Worm (Caenorhabditis elegans) whole organism, L1 larva: Measurements from ENCODE around the gene F41C3.1.

Experiments used
- C04F5.9 ChIP-seq: sonication (generic microtip); optimal IDR thresholded peaks from 2 replicates; lab custom pipeline; 2016; ENCODE audit warnings: missing genetic modification characterization, missing compliant biosample characterization
- F16B12.6 ChIP-seq: fragments of 150-350 bp; optimal IDR thresholded peaks from 2 replicates; lab custom pipeline; 2014; ENCODE audit warnings: missing biosample characterization, missing genetic modification characterization
- Y116A8C.19 ChIP-seq: sonication (generic microtip); optimal IDR thresholded peaks from 2 replicates; lab custom pipeline; 2016; ENCODE audit warnings: missing compliant biosample characterization, missing genetic modification characterization, borderline replicate concordance
- aha-1 ChIP-seq: fragments of 150-350 bp; optimal IDR thresholded peaks from 2 replicates; lab custom pipeline; 2014; ENCODE audit warnings: missing biosample characterization, missing genetic modification characterization
- alr-1 ChIP-seq: fragments of 200-800 bp; sonication (Bioruptor generic); optimal IDR thresholded peaks from 2 replicates; lab custom pipeline; 2018; ENCODE audit warnings: borderline replicate concordance, mild to moderate bottlenecking, missing genetic modification characterization, missing compliant biosample characterization
- blmp-1 ChIP-seq: fragments of 150-350 bp; optimal IDR thresholded peaks from 2 replicates; lab custom pipeline; 2014; ENCODE audit warnings: missing biosample characterization, missing genetic modification characterization
- ceh-63 ChIP-seq: fragments of 200-800 bp; sonication (Bioruptor generic); optimal IDR thresholded peaks from 2 replicates; lab custom pipeline; 2018; ENCODE audit warnings: mild to moderate bottlenecking, missing genetic modification characterization, missing compliant biosample characterization
- ceh-82 ChIP-seq, 3 experiments: fragments of 150-350 bp in 1 of 3; sonication (generic microtip) in 2 of 3; optimal IDR thresholded peaks; 2 replicates each; lab custom pipeline; 2014 to 2017; ENCODE audit warnings: missing biosample characterization in 3 of 3, missing genetic modification characterization in 3 of 3
- ceh-88 ChIP-seq: fragments of 200-800 bp; sonication (Bioruptor generic); IDR thresholded peaks from 2 replicates; pipeline ENCODE4 v1.3.6; 2022; ENCODE audit warnings: missing genetic modification characterization, missing compliant biosample characterization
- ces-1 ChIP-seq: fragments of 150-350 bp; optimal IDR thresholded peaks from 2 replicates; lab custom pipeline; 2014; ENCODE audit warnings: missing biosample characterization, missing genetic modification reagents, missing genetic modification characterization
- dpl-1 ChIP-seq, 3 experiments: fragments of 150-350 bp in 2 of 3; sonication (generic microtip) in 1 of 3; optimal IDR thresholded peaks; 2 replicates each; lab custom pipeline; 2014 to 2017; ENCODE audit warnings: missing biosample characterization in 3 of 3, missing genetic modification characterization in 3 of 3, missing genetic modification reagents in 3 of 3
- dsc-1 ChIP-seq: sonication (generic microtip); optimal IDR thresholded peaks from 2 replicates; lab custom pipeline; 2016; ENCODE audit warnings: mild to moderate bottlenecking, missing genetic modification characterization, missing compliant biosample characterization
- efl-1 ChIP-seq, 4 experiments: fragments of 150-350 bp; optimal IDR thresholded peaks in 3 of 4; peaks in 1 of 4; 1 replicate in 1 of 4; 2 replicates in 3 of 4; lab custom pipeline; 2014; ENCODE audit warnings: missing biosample characterization in 2 of 4, missing genetic modification characterization in 2 of 4, missing genetic modification reagents in 2 of 4
- egl-13 ChIP-seq: sonication (generic microtip); optimal IDR thresholded peaks from 2 replicates; lab custom pipeline; 2016; ENCODE audit warnings: missing genotype, missing genetic modification reagents, missing genetic modification characterization, missing compliant biosample characterization
- elt-2 ChIP-seq: sonication (generic microtip); optimal IDR thresholded peaks from 2 replicates; lab custom pipeline; 2016; ENCODE audit warnings: missing genetic modification characterization, mild to moderate bottlenecking, inconsistent platforms, missing compliant biosample characterization, missing genetic modification reagents
- elt-3 ChIP-seq, 6 experiments: fragments of 150-350 bp in 1 of 6; sonication (generic microtip); optimal IDR thresholded peaks; 2 replicates each; lab custom pipeline; 2017 to 2018; ENCODE audit warnings: missing biosample characterization in 6 of 6, missing genetic modification characterization in 6 of 6, inconsistent platforms in 1 of 6
- fkh-10 ChIP-seq: sonication (generic microtip); optimal IDR thresholded peaks from 2 replicates; lab custom pipeline; 2017; ENCODE audit warnings: missing biosample characterization, missing genetic modification reagents, missing genetic modification characterization
- fkh-8 ChIP-seq: sonication (generic microtip); optimal IDR thresholded peaks from 2 replicates; lab custom pipeline; 2016; ENCODE audit warnings: mild to moderate bottlenecking, missing genetic modification characterization, missing compliant biosample characterization
- fos-1 ChIP-seq: fragments of 150-350 bp; optimal IDR thresholded peaks from 2 replicates; lab custom pipeline; 2014; ENCODE audit warnings: missing biosample characterization, missing genetic modification characterization
- grh-1 ChIP-seq: fragments of 200-800 bp; sonication (Bioruptor generic); IDR thresholded peaks from 2 replicates; pipeline ENCODE4 v1.3.6; 2022; ENCODE audit warnings: missing genetic modification reagents, missing genetic modification characterization, missing compliant biosample characterization
- hlh-17 ChIP-seq: fragments of 200-800 bp; sonication (Bioruptor generic); optimal IDR thresholded peaks from 2 replicates; lab custom pipeline; 2018; ENCODE audit warnings: missing genetic modification characterization, mild to moderate bottlenecking, missing compliant biosample characterization, moderate library complexity, borderline replicate concordance
- hlh-4 ChIP-seq: sonication (generic microtip); optimal IDR thresholded peaks from 2 replicates; lab custom pipeline; 2016; ENCODE audit warnings: mild to moderate bottlenecking, missing genetic modification characterization, missing compliant biosample characterization
- hpl-2 ChIP-seq: fragments of 150-350 bp; optimal IDR thresholded peaks from 2 replicates; lab custom pipeline; 2014; ENCODE audit warnings: missing biosample characterization, missing genetic modification reagents, missing genetic modification characterization
- isw-1 ChIP-seq: fragments of 200-800 bp; sonication (Bioruptor generic); IDR thresholded peaks from 2 replicates; pipeline ENCODE4 v1.3.6; 2022; ENCODE audit warnings: missing genetic modification characterization, missing compliant biosample characterization
- jun-1 ChIP-seq: fragments of 150-350 bp; optimal IDR thresholded peaks from 2 replicates; lab custom pipeline; 2014; ENCODE audit warnings: missing biosample characterization, missing genetic modification reagents, missing genetic modification characterization
- lin-13 ChIP-seq: fragments of 150-350 bp; optimal IDR thresholded peaks from 2 replicates; lab custom pipeline; 2014; ENCODE audit warnings: missing biosample characterization, missing genetic modification reagents, missing genetic modification characterization
- lin-14 ChIP-seq: fragments of 200-800 bp; sonication (Bioruptor generic); optimal IDR thresholded peaks from 2 replicates; lab custom pipeline; 2018; ENCODE audit warnings: mild to moderate bottlenecking, missing genetic modification characterization, moderate library complexity, missing compliant biosample characterization
- lin-15B ChIP-seq: fragments of 150-350 bp; sonication (generic microtip); optimal IDR thresholded peaks from 3 replicates; lab custom pipeline; 2014; ENCODE audit warnings: missing biosample characterization, missing genetic modification characterization
- lin-35 ChIP-seq, 2 experiments: fragments of 150-350 bp; optimal IDR thresholded peaks; 2 replicates each; lab custom pipeline; 2014; ENCODE audit warnings: missing biosample characterization in 2 of 2, missing genetic modification characterization in 2 of 2, missing genetic modification reagents in 2 of 2
- mdl-1 ChIP-seq, 2 experiments: fragments of 150-350 bp; optimal IDR thresholded peaks; 2 replicates each; lab custom pipeline; 2014 to 2017; ENCODE audit warnings: missing biosample characterization in 2 of 2, missing genetic modification characterization in 2 of 2, inconsistent platforms in 1 of 2
- mef-2 ChIP-seq: fragments of 150-350 bp; optimal IDR thresholded peaks from 2 replicates; lab custom pipeline; 2014; ENCODE audit warnings: missing biosample characterization, missing genetic modification characterization
- nhr-11 ChIP-seq: fragments of 150-350 bp; optimal IDR thresholded peaks from 2 replicates; lab custom pipeline; 2014; ENCODE audit warnings: missing biosample characterization, missing genetic modification characterization
- nhr-12 ChIP-seq: sonication (generic microtip); optimal IDR thresholded peaks from 2 replicates; lab custom pipeline; 2017; ENCODE audit warnings: missing biosample characterization, missing genetic modification characterization
- nhr-19 ChIP-seq: fragments of 200-800 bp; sonication (Bioruptor generic); conservative IDR thresholded peaks from 2 replicates; pipeline ENCODE4 v1.3.6; 2022; ENCODE audit warnings: missing genetic modification characterization, missing compliant biosample characterization
- nhr-20 ChIP-seq: sonication (generic microtip); optimal IDR thresholded peaks from 2 replicates; lab custom pipeline; 2016; ENCODE audit warnings: mild to moderate bottlenecking, missing genetic modification characterization, missing compliant biosample characterization
- nhr-237 ChIP-seq: fragments of 150-350 bp; optimal IDR thresholded peaks from 2 replicates; lab custom pipeline; 2014; ENCODE audit warnings: missing biosample characterization, missing genetic modification characterization
- nhr-71 ChIP-seq: sonication (generic microtip); optimal IDR thresholded peaks from 2 replicates; lab custom pipeline; 2016; ENCODE audit warnings: mild to moderate bottlenecking, missing genetic modification characterization, moderate library complexity, missing compliant biosample characterization
- nhr-76 ChIP-seq: sonication (generic microtip); optimal IDR thresholded peaks from 2 replicates; lab custom pipeline; 2017; ENCODE audit warnings: missing biosample characterization, missing genetic modification characterization
- nhr-77 ChIP-seq: fragments of 150-350 bp; optimal IDR thresholded peaks from 2 replicates; lab custom pipeline; 2014; ENCODE audit warnings: missing biosample characterization, missing genetic modification characterization
- nhr-84 ChIP-seq: sonication (generic microtip); optimal IDR thresholded peaks from 2 replicates; lab custom pipeline; 2017; ENCODE audit warnings: missing biosample characterization, missing genetic modification characterization
- nhr-85 ChIP-seq: sonication (generic microtip); peaks from one replicate; lab custom pipeline; 2016; ENCODE audit warnings: missing genetic modification characterization, inconsistent platforms, missing compliant biosample characterization
- pax-3 ChIP-seq: fragments of 200-800 bp; sonication (Bioruptor generic); optimal IDR thresholded peaks from 2 replicates; lab custom pipeline; 2018; ENCODE audit warnings: mild to moderate bottlenecking, missing genetic modification characterization, moderate library complexity, missing compliant biosample characterization
- pqm-1 ChIP-seq: sonication (generic microtip); optimal IDR thresholded peaks from 3 replicates; lab custom pipeline; 2017; ENCODE audit warnings: missing biosample characterization, missing genetic modification characterization
- rnt-1 ChIP-seq: sonication (generic microtip); optimal IDR thresholded peaks from 2 replicates; lab custom pipeline; 2016; ENCODE audit warnings: mild to moderate bottlenecking, missing genetic modification characterization, moderate library complexity, missing compliant biosample characterization
- skn-1 ChIP-seq: fragments of 150-350 bp; optimal IDR thresholded peaks from 2 replicates; lab custom pipeline; 2014; ENCODE audit warnings: missing biosample characterization, missing genetic modification characterization
- sptf-1 ChIP-seq: fragments of 150-350 bp; optimal IDR thresholded peaks from 2 replicates; lab custom pipeline; 2014; ENCODE audit warnings: missing biosample characterization, missing genetic modification characterization
- tbx-2 ChIP-seq: sonication (generic microtip); optimal IDR thresholded peaks from 2 replicates; lab custom pipeline; 2016; ENCODE audit warnings: missing genetic modification characterization, missing compliant biosample characterization
- unc-62 ChIP-seq: fragments of 150-350 bp; optimal IDR thresholded peaks from 2 replicates; lab custom pipeline; 2014; ENCODE audit warnings: missing biosample characterization, missing genetic modification reagents, missing genetic modification characterization
- unc-86 ChIP-seq: sonication (generic microtip); optimal IDR thresholded peaks from 2 replicates; lab custom pipeline; 2016; ENCODE audit warnings: missing genetic modification characterization, missing compliant biosample characterization
- unc-98 ChIP-seq: fragments of 200-800 bp; sonication (Bioruptor generic); IDR thresholded peaks from 2 replicates; pipeline ENCODE4 v1.3.6; 2022; ENCODE audit warnings: missing genetic modification characterization, missing compliant biosample characterization
- zag-1 ChIP-seq: fragments of 150-350 bp; optimal IDR thresholded peaks from 2 replicates; lab custom pipeline; 2014; ENCODE audit warnings: missing biosample characterization, missing genetic modification characterization
- ztf-4 ChIP-seq: fragments of 150-350 bp; optimal IDR thresholded peaks from 2 replicates; lab custom pipeline; 2014; ENCODE audit warnings: missing biosample characterization, missing genetic modification characterization

F41C3.1 gene

DNA sequence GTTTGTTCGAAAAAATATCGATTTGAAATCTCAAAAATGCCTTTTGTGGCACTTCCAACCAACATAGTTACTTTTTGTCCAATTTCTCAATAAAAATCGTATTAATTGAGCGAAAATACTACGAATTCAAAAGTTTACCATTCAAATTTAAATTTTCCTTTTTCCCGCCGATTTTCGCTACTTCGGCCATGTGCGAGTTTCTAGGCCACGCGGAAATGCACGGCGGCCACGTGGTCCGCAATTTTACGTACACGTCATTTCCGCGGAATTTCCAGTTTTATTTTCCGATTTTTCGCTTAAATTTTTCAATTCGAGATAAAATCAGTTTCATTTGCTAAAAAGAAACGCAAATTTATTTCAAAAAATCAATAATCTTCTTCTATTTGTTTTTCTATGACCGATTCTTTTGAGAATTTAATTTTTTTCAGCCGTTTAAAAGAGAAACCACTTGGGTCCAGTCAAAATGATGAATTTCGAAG, 12.1 kb upstream of the F41C3.1 start, which contains the start of gene eas-1:
eas-1 (plus strand) TSS at position 429 of the 479 bp plus-strand sequence.
- TF ChIP-seq nhr-84 (tag; lab: Kevin White, UChicago) (no peak), ztf-4 (tag; lab: Kevin White, UChicago) (no peak), nhr-71 (tag; lab: Kevin White, UChicago) (peak; percentile 91), rnt-1 (tag; lab: Kevin White, UChicago) (peak; percentile 98), mef-2 (tag; lab: Kevin White, UChicago) (peak; percentile 9), nhr-237 (tag; lab: Kevin White, UChicago) (peak; percentile 26), fos-1 (peak; percentile 52), nhr-85 (tag; lab: Kevin White, UChicago) (peak; percentile 88), fkh-8 (peak; percentile 82), hpl-2 (GFP tag; lab: Kevin White, UChicago) (peak; percentile 47), isw-1 (peak; percentile 81), ceh-82 (tag; optimal IDR thresholded peaks at IDR 0.05; lab: Kevin White, UChicago) (peak; percentile 62 to 79 (median 78)), elt-2 (peak; percentile 91), unc-98 (peak; percentile 85), ceh-88 (peak; percentile 57; the same call in 1 of the 2 replicates), lin-13 (GFP tag; lab: Kevin White, UChicago) (peak; percentile 37), unc-62 (GFP tag; lab: Kevin White, UChicago) (no peak), lin-15B (tag; lab: Kevin White, UChicago) (peak; percentile 55), fkh-10 (GFP tag; lab: Kevin White, UChicago) (peak; percentile 25), lin-35 (GFP tag; optimal IDR thresholded peaks at IDR 0.05; lab: Kevin White, UChicago) (peak; percentile 96 to 97), ces-1 (no peak), grh-1 (peak; percentile 61), efl-1 (optimal IDR thresholded peaks at IDR 0.05; lab: Kevin White, UChicago) (peak; percentile 97 to 100), efl-1 (GFP tag; optimal IDR thresholded peaks at IDR 0.05 in 1 of 2; lab: Kevin White, UChicago) (peak; percentile 96 to 99), skn-1 (peak; percentile 78), nhr-76 (tag; lab: Kevin White, UChicago) (no peak), Y116A8C.19 (tag; lab: Kevin White, UChicago) (peak; percentile 52), hlh-4 (tag; lab: Kevin White, UChicago) (no peak), pax-3 (tag; lab: Kevin White, UChicago) (peak; percentile 87), nhr-77 (tag; lab: Kevin White, UChicago) (no peak), dsc-1 (tag; lab: Kevin White, UChicago) (peak; percentile 86), blmp-1 (tag; lab: Kevin White, UChicago) (peak; percentile 73), nhr-20 (peak; percentile 86), sptf-1 (tag; lab: Kevin White, UChicago) (no peak), elt-3 (tag; optimal IDR thresholded peaks at IDR 0.05; lab: Kevin White, UChicago) (peak in 3 of 6 experiments; percentile 1 to 79 (median 19)), C04F5.9 (tag; lab: Kevin White, UChicago) (peak; percentile 78), pqm-1 (tag; lab: Kevin White, UChicago) (no peak), nhr-19 (GFP tag; lab: Robert Waterston, UW) (peak; percentile 82), tbx-2 (tag; lab: Kevin White, UChicago) (peak; percentile 91), zag-1 (tag; lab: Kevin White, UChicago) (no peak), jun-1 (tag; lab: Kevin White, UChicago) (peak; percentile 73), hlh-17 (GFP tag; lab: Kevin White, UChicago) (no peak), nhr-12 (tag; lab: Kevin White, UChicago) (no peak), aha-1 (tag; lab: Kevin White, UChicago) (no peak), lin-14 (peak; percentile 83), alr-1 (tag; lab: Kevin White, UChicago) (no peak), egl-13 (peak; percentile 84), unc-86 (peak; percentile 75), nhr-11 (tag; lab: Kevin White, UChicago) (no peak), mdl-1 (tag; optimal IDR thresholded peaks at IDR 0.05; lab: Kevin White, UChicago) (peak; percentile 20 to 88), dpl-1 (GFP tag; optimal IDR thresholded peaks at IDR 0.05; lab: Kevin White, UChicago) (peak; percentile 92 to 96 (median 95)), ceh-63 (GFP tag; lab: Kevin White, UChicago) (no peak), F16B12.6 (tag; lab: Kevin White, UChicago) (peak; percentile 81)
